Fruit fly (Drosophila melanogaster): ENCODE results near the gene CG42366.

Gene CG42366

DNA sequence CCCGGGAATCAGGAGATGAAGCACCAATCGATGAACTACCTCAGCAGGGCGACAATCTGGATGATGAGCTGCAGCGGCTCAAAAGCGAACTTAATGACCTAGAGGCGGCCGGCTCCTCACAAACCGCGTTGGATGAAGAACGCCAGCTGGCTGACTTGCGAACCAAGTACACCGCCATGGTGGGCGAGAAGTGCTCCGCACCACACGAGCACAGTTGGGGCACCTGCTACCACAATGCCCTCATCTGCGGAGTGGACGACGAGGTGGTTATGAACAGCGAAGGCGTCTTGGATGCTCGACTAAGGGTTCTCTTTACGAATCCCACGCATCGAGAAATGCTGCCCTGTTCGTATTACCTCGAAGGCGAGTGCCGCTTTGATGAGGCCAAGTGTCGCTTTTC lies 29.7 kb downstream of the CG42366 start:
- TF ChIP-seq Jra (GFP tag; optimal IDR thresholded peaks at IDR 0.05) (no peak), Dif (GFP tag; optimal IDR thresholded peaks at IDR 0.05; ENCODE audit: partially characterized antibody) (no peak), pan (optimal IDR thresholded peaks at IDR 0.05) (no peak), Dfd (GFP tag; optimal IDR thresholded peaks at IDR 0.05) (no peak), jim (GFP tag; optimal IDR thresholded peaks at IDR 0.05) (no peak), Hr78 (GFP tag; optimal IDR thresholded peaks at IDR 0.05) (no peak), CG32264 (GFP tag; optimal IDR thresholded peaks at IDR 0.05) (no peak), Hnf4 (GFP tag; optimal IDR thresholded peaks at IDR 0.05) (no peak), Myc (optimal IDR thresholded peaks at IDR 0.05) (no peak)

DNA sequence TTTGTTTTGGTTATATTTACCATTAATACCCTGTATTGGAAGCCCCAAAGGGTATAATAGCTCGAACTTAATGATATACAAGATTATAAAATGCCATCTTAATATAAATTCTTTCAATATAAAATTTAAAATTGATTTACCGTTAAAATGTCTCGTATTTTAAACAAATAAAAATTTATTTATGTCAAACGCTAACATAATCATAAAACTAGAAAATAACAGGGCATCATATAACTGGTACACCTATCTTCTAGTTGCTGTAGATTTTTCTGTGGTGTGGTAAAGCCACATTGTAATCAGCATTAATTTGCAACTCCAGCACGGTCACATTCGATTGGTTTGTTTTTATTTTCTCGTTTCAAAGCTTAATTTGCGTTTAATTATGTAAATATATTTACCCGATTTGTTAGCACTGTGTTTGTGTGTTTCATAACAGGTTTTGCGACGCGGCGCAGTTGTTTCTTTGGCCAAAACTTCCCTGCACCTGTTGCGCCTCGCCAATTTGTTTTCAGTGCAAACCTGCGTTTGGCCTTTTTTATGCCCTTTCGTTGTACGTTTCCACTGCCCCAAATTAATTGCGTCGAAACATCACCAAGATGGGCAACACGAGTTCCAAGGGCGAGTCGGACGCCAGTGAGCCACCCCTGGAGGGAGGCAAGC lies 32.2 kb downstream of the CG42366 start, which contains the start of the genes CG4658 and CG5846:
TSS of gene CG4658 (plus strand) at position 140 of the 660 bp plus-strand sequence.
TSS of gene CG5846 (minus strand) at position 245 of the 660 bp plus-strand sequence.
- no peak for TF ChIP-seq Dfd (GFP tag; optimal IDR thresholded peaks at IDR 0.05)
- TF ChIP-seq Jra (GFP tag; optimal IDR thresholded peaks at IDR 0.05): peak; percentile 91
- TF ChIP-seq lola (GFP tag; optimal IDR thresholded peaks at IDR 0.05): no peak
- TF ChIP-seq Hr78 (GFP tag; optimal IDR thresholded peaks at IDR 0.05): no peak
- TF ChIP-seq OdsH (GFP tag; optimal IDR thresholded peaks at IDR 0.05): peak; percentile 96
- peak; percentile 90 for TF ChIP-seq fru (GFP tag; optimal IDR thresholded peaks at IDR 0.05)
- TF ChIP-seq h (GFP tag; optimal IDR thresholded peaks at IDR 0.05): peak; percentile 93
- TF ChIP-seq ey (GFP tag; optimal IDR thresholded peaks at IDR 0.05): peak; percentile 90
- no peak for TF ChIP-seq jim (GFP tag; optimal IDR thresholded peaks at IDR 0.05)
- peak; percentile 48 for TF ChIP-seq CG32264 (GFP tag; optimal IDR thresholded peaks at IDR 0.05)
- peak; percentile 85 for TF ChIP-seq pan (optimal IDR thresholded peaks at IDR 0.05)
- peak; percentile 95 for TF ChIP-seq rgr (GFP tag; optimal IDR thresholded peaks at IDR 0.05)
- TF ChIP-seq Rel (GFP tag; optimal IDR thresholded peaks at IDR 0.05): no peak
- TF ChIP-seq Rel (tag; optimal IDR thresholded peaks at IDR 0.05): peak; percentile 69
- no peak for TF ChIP-seq Abd-B (GFP tag; optimal IDR thresholded peaks at IDR 0.05)
- peak; percentile 93 for TF ChIP-seq Hnf4 (GFP tag; optimal IDR thresholded peaks at IDR 0.05)
- TF ChIP-seq Dif (GFP tag; optimal IDR thresholded peaks at IDR 0.05; ENCODE audit: partially characterized antibody): no peak
- TF ChIP-seq foxo (GFP tag; optimal IDR thresholded peaks at IDR 0.05): peak in 1 of 2 experiments; percentile 95
- no peak for TF ChIP-seq N (GFP tag; optimal IDR thresholded peaks at IDR 0.05)
- TF ChIP-seq dsf (GFP tag; optimal IDR thresholded peaks at IDR 0.05; ENCODE audit: borderline replicate concordance): peak; percentile 69
- peak; percentile 53 for TF ChIP-seq Mio (GFP tag; optimal IDR thresholded peaks at IDR 0.05)
- TF ChIP-seq Vsx2 (GFP tag; optimal IDR thresholded peaks at IDR 0.05; ENCODE audit: partially characterized antibody): no peak
- no peak for TF ChIP-seq usp (GFP tag; optimal IDR thresholded peaks at IDR 0.05)
- TF ChIP-seq psq (GFP tag; optimal IDR thresholded peaks at IDR 0.05): peak; percentile 91
- TF ChIP-seq HLH106 (tag; optimal IDR thresholded peaks at IDR 0.05): peak; percentile 93
- TF ChIP-seq tai (GFP tag; optimal IDR thresholded peaks at IDR 0.05): no peak
- TF ChIP-seq dmrt93B (GFP tag; optimal IDR thresholded peaks at IDR 0.05): no peak
- TF ChIP-seq CrebA (GFP tag; optimal IDR thresholded peaks at IDR 0.05; ENCODE audit: borderline replicate concordance): no peak
- TF ChIP-seq br (GFP tag; optimal IDR thresholded peaks at IDR 0.05): peak; percentile 83
- no peak for TF ChIP-seq GATAd (GFP tag; optimal IDR thresholded peaks at IDR 0.05)
- TF ChIP-seq woc (GFP tag; optimal IDR thresholded peaks at IDR 0.05): peak; percentile 94
- TF ChIP-seq dl (GFP tag; optimal IDR thresholded peaks at IDR 0.05; ENCODE audit: insufficient read depth in 1 of 2, partially characterized antibody in 2 of 2): no peak
- TF ChIP-seq brk (GFP tag; optimal IDR thresholded peaks at IDR 0.05): no peak
- TF ChIP-seq CG9705 (GFP tag; optimal IDR thresholded peaks at IDR 0.05): peak; percentile 73
- peak; percentile 92 for TF ChIP-seq Sp1 (GFP tag; optimal IDR thresholded peaks at IDR 0.05)
- no peak for TF ChIP-seq Myc (optimal IDR thresholded peaks at IDR 0.05)
- peak; percentile 92 for TF ChIP-seq sv (GFP tag; optimal IDR thresholded peaks at IDR 0.05)
- no peak for TF ChIP-seq sage (GFP tag; optimal IDR thresholded peaks at IDR 0.05)
- no peak for TF ChIP-seq Hr83 (GFP tag; optimal IDR thresholded peaks at IDR 0.05; ENCODE audit: poor library complexity, severe bottlenecking)
